Fruit fly (Drosophila melanogaster) whole organism, embryonic: ENCODE results near the gene Pex11c.

Experiments
- Bdp1 ChIP-seq: fragments of 200-800 bp; sonication (Bioruptor generic); optimal IDR thresholded peaks from 3 replicates; lab custom pipeline; 2016; ENCODE audit warnings: missing biosample characterization, missing genetic modification characterization
- BtbVII ChIP-seq: fragments of 200-800 bp; sonication (Bioruptor generic); optimal IDR thresholded peaks from 3 replicates; lab custom pipeline; 2017; ENCODE audit warnings: missing biosample characterization, mild to moderate bottlenecking, missing genetic modification characterization
- CG1024 ChIP-seq: fragments of 200-800 bp; sonication (Bioruptor generic); IDR thresholded peaks from 2 replicates; pipeline ENCODE4 v1.3.6; 2022; ENCODE audit warnings: missing biosample characterization, missing genetic modification characterization
- CG12104 ChIP-seq: fragments of 200-800 bp; sonication (Bioruptor generic); optimal IDR thresholded peaks from 3 replicates; lab custom pipeline; 2016; ENCODE audit warnings: missing biosample characterization, missing genetic modification characterization
- CG12219 ChIP-seq: fragments of 200-800 bp; sonication (Bioruptor generic); optimal IDR thresholded peaks from 3 replicates; lab custom pipeline; 2018; ENCODE audit warnings: missing biosample characterization, mild to moderate bottlenecking, missing genetic modification characterization
- CG12769 ChIP-seq: fragments of 200-800 bp; sonication (Bioruptor generic); optimal IDR thresholded peaks from 2 replicates; lab custom pipeline; 2019; ENCODE audit warnings: missing biosample characterization, mild to moderate bottlenecking, missing genetic modification characterization, moderate library complexity
- CG12942 ChIP-seq: fragments of 200-800 bp; sonication (Bioruptor generic); optimal IDR thresholded peaks from 3 replicates; lab custom pipeline; 2016; ENCODE audit warnings: missing biosample characterization, missing genetic modification characterization
- CG17912 ChIP-seq: fragments of 200-800 bp; sonication (Bioruptor generic); optimal IDR thresholded peaks from 2 replicates; lab custom pipeline; 2018; ENCODE audit warnings: missing biosample characterization, mild to moderate bottlenecking, missing genetic modification characterization
- CG2875 ChIP-seq: fragments of 200-800 bp; sonication (Bioruptor generic); optimal IDR thresholded peaks from 2 replicates; lab custom pipeline; 2017; ENCODE audit warnings: missing biosample characterization, mild to moderate bottlenecking, missing genetic modification characterization, missing genetic modification reagents
- CG34422 ChIP-seq: fragments of 200-800 bp; sonication (Bioruptor generic); IDR thresholded peaks from 3 replicates; pipeline ENCODE4 v1.3.6; 2022; ENCODE audit warnings: missing biosample characterization, missing genetic modification characterization
- CG5953 ChIP-seq: fragments of 200-800 bp; sonication (Bioruptor generic); IDR thresholded peaks from 2 replicates; pipeline ENCODE4 v1.3.6; 2022; ENCODE audit warnings: missing biosample characterization, missing genetic modification characterization
- CG6689 ChIP-seq: fragments of 200-800 bp; sonication (Bioruptor generic); IDR thresholded peaks from 2 replicates; pipeline ENCODE4 v1.3.6; 2022; ENCODE audit warnings: missing biosample characterization, missing genetic modification characterization
- CG8944 ChIP-seq: fragments of 200-800 bp; sonication (Bioruptor generic); optimal IDR thresholded peaks from 3 replicates; lab custom pipeline; 2016; ENCODE audit warnings: missing biosample characterization, missing genetic modification characterization
- Dad ChIP-seq: fragments of 200-800 bp; sonication (Bioruptor generic); optimal IDR thresholded peaks from 3 replicates; lab custom pipeline; 2016; ENCODE audit warnings: missing biosample characterization, missing genetic modification characterization
- Dbx ChIP-seq: fragments of 200-800 bp; sonication (Bioruptor generic); IDR thresholded peaks from 3 replicates; pipeline ENCODE4 v1.3.6; 2022; ENCODE audit warnings: missing biosample characterization, missing genetic modification characterization
- Dek ChIP-seq: fragments of 200-800 bp; sonication (Bioruptor generic); optimal IDR thresholded peaks from 3 replicates; lab custom pipeline; 2019; ENCODE audit warnings: missing biosample characterization, mild to moderate bottlenecking, missing genetic modification characterization, moderate library complexity
- E2f1 ChIP-seq: fragments of 200-800 bp; sonication (Bioruptor generic); IDR thresholded peaks from 2 replicates; pipeline ENCODE4 v1.3.6; 2022; ENCODE audit warnings: missing biosample characterization, missing genetic modification characterization
- Elba2 ChIP-seq: fragments of 200-800 bp; sonication (Bioruptor generic); optimal IDR thresholded peaks from 3 replicates; lab custom pipeline; 2016; ENCODE audit warnings: missing biosample characterization, missing genetic modification characterization
- HmgZ ChIP-seq: fragments of 200-800 bp; sonication (Bioruptor generic); optimal IDR thresholded peaks from 2 replicates; lab custom pipeline; 2018; ENCODE audit warnings: missing biosample characterization, mild to moderate bottlenecking, missing genetic modification characterization
- Hsf ChIP-seq: fragments of 200-800 bp; sonication (Bioruptor generic); optimal IDR thresholded peaks from 3 replicates; lab custom pipeline; 2016; ENCODE audit warnings: missing biosample characterization, missing genetic modification characterization
- Kr ChIP-seq: fragments of 200-800 bp; sonication (Bioruptor generic); optimal IDR thresholded peaks from 2 replicates; lab custom pipeline; 2017; ENCODE audit warnings: missing biosample characterization, mild to moderate bottlenecking, missing genetic modification characterization
- Myb ChIP-seq: fragments of 200-800 bp; sonication (Bioruptor generic); optimal IDR thresholded peaks from 2 replicates; lab custom pipeline; 2016; ENCODE audit warnings: missing biosample characterization, missing genetic modification characterization
- NC2β ChIP-seq: fragments of 200-800 bp; sonication (Bioruptor generic); optimal IDR thresholded peaks from 2 replicates; lab custom pipeline; 2016; ENCODE audit warnings: missing biosample characterization, missing genetic modification characterization
- Pdp1 ChIP-seq, 2 experiments: fragments of 200-800 bp; sonication (Bioruptor generic); optimal IDR thresholded peaks; 3 replicates each; lab custom pipeline; 2016; ENCODE audit warnings: missing biosample characterization in 2 of 2, missing genetic modification characterization in 2 of 2, mild to moderate bottlenecking in 1 of 2, moderate library complexity in 1 of 2
- Scr ChIP-seq: fragments of 200-800 bp; sonication (Bioruptor generic); IDR thresholded peaks from 2 replicates; pipeline ENCODE4 v1.3.6; 2022; ENCODE audit warnings: missing biosample characterization, missing genetic modification characterization; ENCODE audit not compliant: partially characterized antibody
- Six4 ChIP-seq: fragments of 200-800 bp; sonication (Bioruptor generic); optimal IDR thresholded peaks from 2 replicates; lab custom pipeline; 2016; ENCODE audit warnings: missing biosample characterization, missing genetic modification characterization
- Trl ChIP-seq, 3 experiments: fragments of >200 bp in 2 of 3; fragments of 200-800 bp in 1 of 3; sonication (Bioruptor generic) in 1 of 3; optimal IDR thresholded peaks; 2 replicates in 1 of 3; 3 replicates in 2 of 3; lab custom pipeline; 2016 to 2017; ENCODE audit warnings: missing biosample characterization in 1 of 3, missing genetic modification characterization in 1 of 3
- Usf ChIP-seq: fragments of 200-800 bp; sonication (Bioruptor generic); optimal IDR thresholded peaks from 2 replicates; lab custom pipeline; 2017; ENCODE audit warnings: missing genotype, missing biosample characterization, missing genetic modification characterization
- crp ChIP-seq, 2 experiments: fragments of 200-800 bp; sonication (Bioruptor generic); optimal IDR thresholded peaks; 2 replicates in 1 of 2; 3 replicates in 1 of 2; lab custom pipeline; 2017; ENCODE audit warnings: missing biosample characterization in 2 of 2, missing genetic modification characterization in 2 of 2, mild to moderate bottlenecking in 1 of 2, moderate library complexity in 1 of 2
- dmrt11E ChIP-seq: fragments of 200-800 bp; sonication (Bioruptor generic); optimal IDR thresholded peaks from 3 replicates; lab custom pipeline; 2018; ENCODE audit warnings: missing biosample characterization, mild to moderate bottlenecking, missing genetic modification characterization, moderate library complexity
- emc ChIP-seq: fragments of 200-800 bp; sonication (Bioruptor generic); optimal IDR thresholded peaks from 2 replicates; lab custom pipeline; 2016; ENCODE audit warnings: missing biosample characterization, missing genetic modification characterization
- eyg ChIP-seq: fragments of 200-800 bp; sonication (Bioruptor generic); optimal IDR thresholded peaks from 3 replicates; lab custom pipeline; 2016; ENCODE audit warnings: missing biosample characterization, missing genetic modification characterization
- fd102C ChIP-seq: fragments of 200-800 bp; sonication (Bioruptor generic); optimal IDR thresholded peaks from 2 replicates; lab custom pipeline; 2018; ENCODE audit warnings: missing biosample characterization, mild to moderate bottlenecking, missing genetic modification characterization, moderate library complexity
- fu2 ChIP-seq: fragments of 200-800 bp; sonication (Bioruptor generic); optimal IDR thresholded peaks from 2 replicates; lab custom pipeline; 2016; ENCODE audit warnings: missing biosample characterization, missing genetic modification characterization
- gem ChIP-seq: fragments of 200-800 bp; sonication (Bioruptor generic); optimal IDR thresholded peaks from 2 replicates; lab custom pipeline; 2019; ENCODE audit warnings: missing biosample characterization, mild to moderate bottlenecking, missing genetic modification characterization, moderate library complexity
- grau ChIP-seq: fragments of 200-800 bp; optimal IDR thresholded peaks from 3 replicates; lab custom pipeline; 2019; ENCODE audit warnings: missing biosample characterization, mild to moderate bottlenecking, missing genetic modification characterization, moderate library complexity
- gsb ChIP-seq: fragments of 200-800 bp; sonication (Bioruptor generic); IDR thresholded peaks from 2 replicates; pipeline ENCODE4 v1.3.6; 2022; ENCODE audit warnings: missing biosample characterization, missing genetic modification characterization
- h ChIP-seq: fragments of >200 bp; optimal IDR thresholded peaks from 2 replicates; lab custom pipeline; 2017
- inv ChIP-seq: fragments of 200-800 bp; sonication (Bioruptor generic); IDR thresholded peaks from 2 replicates; pipeline ENCODE4 v1.3.6; 2022; ENCODE audit warnings: missing biosample characterization, missing genetic modification characterization; ENCODE audit not compliant: partially characterized antibody
- lov ChIP-seq, 2 experiments: fragments of 200-800 bp in 1 of 2; fragments of >200 bp in 1 of 2; sonication (Bioruptor generic) in 1 of 2; IDR thresholded peaks in 1 of 2; optimal IDR thresholded peaks in 1 of 2; 2 replicates in 1 of 2; 3 replicates in 1 of 2; pipeline versions ENCODE4 v1.3.6 to Lab custom; 2017 to 2022; ENCODE audit warnings: missing biosample characterization in 1 of 2, missing genetic modification characterization in 1 of 2
- phol ChIP-seq: fragments of 200-800 bp; sonication (Bioruptor generic); optimal IDR thresholded peaks from 3 replicates; lab custom pipeline; 2018; ENCODE audit warnings: missing biosample characterization, mild to moderate bottlenecking, missing genetic modification characterization, moderate library complexity
- seq ChIP-seq: fragments of 200-800 bp; sonication (Bioruptor generic); IDR thresholded peaks from 2 replicates; pipeline ENCODE4 v1.3.6; 2022; ENCODE audit warnings: missing biosample characterization, missing genetic modification characterization
- shn ChIP-seq: fragments of 200-800 bp; sonication (Bioruptor generic); optimal IDR thresholded peaks from 3 replicates; lab custom pipeline; 2016; ENCODE audit warnings: missing biosample characterization, missing genetic modification characterization
- sim ChIP-seq: fragments of 200-800 bp; sonication (Bioruptor generic); IDR thresholded peaks from 2 replicates; pipeline ENCODE4 v1.3.6; 2022; ENCODE audit warnings: missing biosample characterization, missing genetic modification characterization
- sima ChIP-seq: fragments of 200-800 bp; sonication (Bioruptor generic); optimal IDR thresholded peaks from 2 replicates; lab custom pipeline; 2016; ENCODE audit warnings: missing biosample characterization, missing genetic modification characterization
- sr ChIP-seq: fragments of 200-800 bp; sonication (Bioruptor generic); IDR thresholded peaks from 3 replicates; pipeline ENCODE4 v1.3.6; 2022; ENCODE audit warnings: missing biosample characterization, missing genetic modification characterization
- tup ChIP-seq: fragments of 200-800 bp; sonication (Bioruptor generic); optimal IDR thresholded peaks from 2 replicates; lab custom pipeline; 2016; ENCODE audit warnings: missing biosample characterization, mild to moderate bottlenecking, missing genetic modification characterization, moderate library complexity
- usp ChIP-seq: fragments of >200 bp; optimal IDR thresholded peaks from 2 replicates; lab custom pipeline; 2017; ENCODE audit warnings: missing biosample characterization, missing genetic modification characterization
- zen2 ChIP-seq: fragments of 200-800 bp; sonication (Bioruptor generic); IDR thresholded peaks from 3 replicates; pipeline ENCODE4 v1.3.6; 2022; ENCODE audit warnings: missing biosample characterization, missing genetic modification characterization; ENCODE audit not compliant: partially characterized antibody

Gene Pex11c

DNA sequence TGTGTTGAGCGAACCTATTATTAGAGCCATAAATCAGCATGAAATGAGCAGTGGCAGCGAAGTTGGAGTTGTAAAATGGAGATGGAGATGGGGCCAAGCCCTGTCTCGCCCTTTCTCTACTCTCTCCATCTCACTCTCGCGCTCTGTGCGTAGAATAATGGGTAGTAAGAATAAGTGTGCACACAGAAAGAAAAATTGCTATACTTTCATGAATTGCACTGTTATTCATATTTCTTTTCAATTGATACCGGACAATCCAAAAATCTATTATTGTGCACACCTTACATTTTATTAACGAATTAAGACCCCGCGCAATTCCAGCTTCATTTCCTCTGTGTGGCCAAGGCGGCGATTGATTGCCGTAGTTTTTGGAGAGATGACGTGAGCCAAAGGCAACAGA lies 21.7 kb downstream of the Pex11c start (continued):
- no peak for TF ChIP-seq fd102C (GFP tag; lab: Kevin White, UChicago)
- TF ChIP-seq Kr = no peak
- no peak for TF ChIP-seq HmgZ
- 0 out of 3 replicates have a peak, but pooled peaks have one; percentile 29 for TF ChIP-seq CG34422 (GFP tag; lab: Robert Waterston, UW)
- TF ChIP-seq gem (tag; lab: Kevin White, UChicago) = no peak
- no peak for TF ChIP-seq Scr (GFP tag; lab: Robert Waterston, UW)
- TF ChIP-seq NC2β (GFP tag; lab: Kevin White, UChicago) = no peak
- TF ChIP-seq Dad (GFP tag; lab: Kevin White, UChicago) = no peak
- no peak for TF ChIP-seq CG12942
- no peak for TF ChIP-seq CG12769 (tag; lab: Kevin White, UChicago)
- no peak for TF ChIP-seq fu2
- TF ChIP-seq CG1024 = no peak

DNA sequence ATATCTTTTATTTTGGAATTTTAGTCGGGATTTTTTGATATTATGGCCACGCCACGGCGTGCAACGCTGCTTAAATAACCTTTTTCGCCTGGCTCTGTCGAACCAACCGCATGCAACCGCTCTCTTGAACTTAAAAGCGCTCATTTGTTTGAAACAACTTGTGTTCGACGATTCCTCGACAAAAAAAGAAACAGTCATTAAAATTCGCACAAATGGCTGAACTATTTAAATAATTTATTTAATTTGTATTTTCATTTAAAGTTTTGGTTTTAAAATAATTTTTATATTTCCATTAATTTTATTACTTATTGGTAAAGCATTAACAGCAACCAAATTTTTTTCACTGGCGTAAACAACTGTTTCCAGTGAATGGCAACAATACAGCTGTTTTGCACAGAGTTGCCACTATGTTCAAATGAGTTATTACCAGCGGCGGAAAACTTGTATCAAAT lies 22.7 kb downstream of the Pex11c start, which contains the start of the genes orb and Cdc16:
Gene orb, minus strand, starts transcription at position 51 of the 452 bp plus-strand sequence.
Gene Cdc16, plus strand, starts transcription at position 396 of the 452 bp plus-strand sequence.
- TF ChIP-seq Six4 (GFP tag; lab: Kevin White, UChicago) (peak; percentile 92), CG5953 (peak; percentile 72), emc (GFP tag; lab: Kevin White, UChicago) (peak; percentile 28), fd102C (GFP tag; lab: Kevin White, UChicago) (peak; percentile 30), sima (no peak), phol (tag; lab: Kevin White, UChicago) (peak; percentile 92), Dbx (peak; percentile 95), CG34422 (GFP tag; lab: Robert Waterston, UW) (peak; percentile 96), seq (GFP tag; lab: Robert Waterston, UW) (peak; percentile 88), usp (GFP tag; lab: Kevin White, UChicago) (no peak), CG12219 (peak; percentile 76), Trl (optimal IDR thresholded peaks at IDR 0.05; lab: Kevin White, UChicago) (peak; percentile 52 to 59), Trl (GFP tag; optimal IDR thresholded peaks at IDR 0.05; lab: Kevin White, UChicago) (peak; percentile 63), Myb (peak; percentile 22), CG8944 (GFP tag; lab: Kevin White, UChicago) (peak; percentile 68), gsb (GFP tag; lab: Robert Waterston, UW) (peak; percentile 58), crp (GFP tag; optimal IDR thresholded peaks at IDR 0.05; lab: Kevin White, UChicago) (peak; percentile 87 to 98), eyg (GFP tag; lab: Kevin White, UChicago) (peak; percentile 3), Bdp1 (GFP tag; lab: Kevin White, UChicago) (peak; percentile 62), shn (peak; percentile 51), Elba2 (GFP tag; lab: Kevin White, UChicago) (peak; percentile 81), sr (GFP tag; lab: Robert Waterston, UW) (peak; percentile 55; the same call in 1 of the 3 replicates), CG6689 (GFP tag; lab: Robert Waterston, UW) (peak; percentile 92), lov (optimal IDR thresholded peaks at IDR 0.05; lab: Kevin White, UChicago) (no peak), lov (GFP tag; IDR thresholded peaks at IDR 0.05; lab: Robert Waterston, UW) (peak; percentile 81; the same call in 2 of the 3 replicates), Pdp1 (GFP tag; optimal IDR thresholded peaks at IDR 0.05; lab: Kevin White, UChicago) (peak; percentile 73 to 87), CG12104 (GFP tag; lab: Kevin White, UChicago) (peak; percentile 65), dmrt11E (tag; lab: Kevin White, UChicago) (peak; percentile 89), BtbVII (peak; percentile 88), Hsf (GFP tag; lab: Kevin White, UChicago) (peak; percentile 75), zen2 (GFP tag; lab: Robert Waterston, UW) (no peak), sim (peak; percentile 72), CG12942 (peak; percentile 91), Usf (peak; percentile 60), CG2875 (GFP tag; lab: Kevin White, UChicago) (peak; percentile 76), grau (tag; lab: Kevin White, UChicago) (peak; percentile 91), tup (GFP tag; lab: Kevin White, UChicago) (peak; percentile 75), E2f1 (GFP tag; lab: Robert Waterston, UW) (peak; percentile 94), CG17912 (peak; percentile 47), h (lab: Kevin White, UChicago) (no peak), inv (GFP tag; lab: Robert Waterston, UW) (no peak), Dek (tag; lab: Kevin White, UChicago) (peak; percentile 93)
